Worm (Caenorhabditis elegans) whole organism, young adult: Measurements from ENCODE around the gene mrp-4.

Experiments used
- lin-35 ChIP-seq, 3 experiments: fragments of 150-350 bp in 2 of 3; sonication (generic microtip) in 1 of 3; optimal IDR thresholded peaks; 2 replicates each; lab custom pipeline; 2014 to 2018; ENCODE audit warnings: missing biosample characterization in 3 of 3, missing genetic modification characterization in 3 of 3, missing genetic modification reagents in 3 of 3
- nfyb-1 ChIP-seq: fragments of 200-800 bp; sonication (Bioruptor generic); IDR thresholded peaks from 2 replicates; pipeline ENCODE4 v1.3.6; 2022; ENCODE audit warnings: missing genetic modification reagents, missing genetic modification characterization, missing compliant biosample characterization

DNA sequence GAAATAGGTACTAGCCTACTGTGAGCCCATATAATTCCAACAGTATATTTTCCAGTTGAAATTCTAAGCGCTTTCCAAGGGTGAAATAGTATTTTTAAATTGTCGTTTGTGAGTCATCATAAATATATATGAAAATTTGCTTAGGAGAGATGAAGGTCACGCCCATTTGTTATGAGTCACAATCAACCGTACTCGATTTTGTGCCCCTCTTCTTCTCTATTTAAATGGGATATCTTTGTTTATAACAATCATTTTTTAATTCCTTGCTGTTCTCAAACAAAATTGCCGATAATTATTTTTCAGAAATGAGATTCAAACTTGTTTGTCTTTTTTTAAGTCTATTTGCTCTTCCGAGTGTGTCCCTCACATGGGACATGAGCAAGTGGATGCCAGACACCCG is 34.9 kb downstream of the mrp-4 start, which contains the start of gene folr-1:
- no peak for TF ChIP-seq nfyb-1
- TF ChIP-seq lin-35 (GFP tag; optimal IDR thresholded peaks at IDR 0.05; lab: Kevin White, UChicago) = no peak
